Worm (Caenorhabditis elegans) whole organism, L4 larva: ENCODE data around the gene Y73B6BL.288.
A peak's percentile ranks its signal among the peaks of the same experiment; 100 is the strongest.

Source experiments
- D1046.2 ChIP-seq: fragments of 200-800 bp; sonication (Bioruptor generic); IDR thresholded peaks from 2 replicates; pipeline ENCODE4 v1.3.6; 2022; ENCODE audit warnings: missing genetic modification characterization, missing compliant biosample characterization
- F26F4.8 ChIP-seq: fragments of 200-800 bp; sonication (Bioruptor generic); conservative IDR thresholded peaks from 2 replicates; pipeline ENCODE4 v1.3.6; 2022; ENCODE audit warnings: missing genetic modification characterization, missing compliant biosample characterization
- T20F7.1 ChIP-seq: fragments of 200-800 bp; sonication (Bioruptor generic); optimal IDR thresholded peaks from 2 replicates; lab custom pipeline; 2018; ENCODE audit warnings: mild to moderate bottlenecking, missing genetic modification characterization, missing compliant biosample characterization
- Y105C5A.15 ChIP-seq: fragments of 200-800 bp; sonication (Bioruptor generic); IDR thresholded peaks from 2 replicates; pipeline ENCODE4 v1.3.6; 2022; ENCODE audit warnings: missing genetic modification characterization, missing compliant biosample characterization
- Y5F2A.4 ChIP-seq: fragments of 200-800 bp; sonication (Bioruptor generic); optimal IDR thresholded peaks from 2 replicates; lab custom pipeline; 2018; ENCODE audit warnings: mild to moderate bottlenecking, missing genetic modification characterization, missing compliant biosample characterization
- aha-1 ChIP-seq: fragments of 150-350 bp; peaks from one replicate; lab custom pipeline; 2014; ENCODE audit warnings: missing biosample characterization, missing genetic modification characterization
- arid-1 ChIP-seq: fragments of 200-800 bp; sonication (Bioruptor generic); conservative IDR thresholded peaks from 2 replicates; pipeline ENCODE4 v1.3.6; 2022; ENCODE audit warnings: missing genetic modification reagents, missing genetic modification characterization, missing compliant biosample characterization
- ceh-44 ChIP-seq: fragments of 200-800 bp; sonication (Bioruptor generic); IDR thresholded peaks from 2 replicates; pipeline ENCODE4 v1.3.6; 2022; ENCODE audit warnings: missing genetic modification reagents, missing genetic modification characterization, missing compliant biosample characterization
- ceh-62 ChIP-seq: sonication (generic microtip); optimal IDR thresholded peaks from 2 replicates; lab custom pipeline; 2017; ENCODE audit warnings: missing biosample characterization, missing genetic modification characterization
- ces-1 ChIP-seq: fragments of 150-350 bp; sonication (generic microtip); optimal IDR thresholded peaks from 4 replicates; lab custom pipeline; 2014; ENCODE audit warnings: missing biosample characterization, missing genetic modification reagents, missing genetic modification characterization
- cey-2 ChIP-seq: sonication (generic microtip); optimal IDR thresholded peaks from 3 replicates; lab custom pipeline; 2017; ENCODE audit warnings: missing genetic modification characterization, mild to moderate bottlenecking, missing compliant biosample characterization, antibody characterized with exemption, borderline replicate concordance; ENCODE audit not compliant: insufficient read depth
- dmd-6 ChIP-seq: fragments of 200-800 bp; sonication (Bioruptor generic); IDR thresholded peaks from 2 replicates; pipeline ENCODE4 v1.3.6; 2022; ENCODE audit warnings: missing genetic modification reagents, missing genetic modification characterization, missing compliant biosample characterization
- dpl-1 ChIP-seq: fragments of 150-350 bp; optimal IDR thresholded peaks from 2 replicates; lab custom pipeline; 2014; ENCODE audit warnings: missing biosample characterization, missing genetic modification reagents, missing genetic modification characterization
- fkh-10 ChIP-seq: fragments of 150-350 bp; optimal IDR thresholded peaks from 2 replicates; lab custom pipeline; 2014; ENCODE audit warnings: missing biosample characterization, missing genetic modification reagents, missing genetic modification characterization
- fos-1 ChIP-seq: fragments of 150-350 bp; optimal IDR thresholded peaks from 2 replicates; lab custom pipeline; 2014; ENCODE audit warnings: missing biosample characterization, missing genetic modification characterization
- hif-1 ChIP-seq, 2 experiments: sonication (generic microtip); optimal IDR thresholded peaks; 2 replicates each; lab custom pipeline; 2016 to 2017; ENCODE audit warnings: missing compliant biosample characterization in 2 of 2, missing genetic modification characterization in 2 of 2, missing genetic modification reagents in 2 of 2, missing genotype in 2 of 2, mild to moderate bottlenecking in 1 of 2
- hlh-30 ChIP-seq: sonication (generic microtip); optimal IDR thresholded peaks from 2 replicates; lab custom pipeline; 2017; ENCODE audit warnings: antibody characterized with exemption, mild to moderate bottlenecking, missing genetic modification characterization, missing compliant biosample characterization; ENCODE audit not compliant: insufficient read depth
- lim-7 ChIP-seq: fragments of 200-800 bp; sonication (Bioruptor generic); IDR thresholded peaks from 2 replicates; pipeline ENCODE4 v1.3.6; 2022; ENCODE audit warnings: missing genetic modification characterization, missing compliant biosample characterization
- lin-29 ChIP-seq: fragments of 200-800 bp; sonication (Bioruptor generic); IDR thresholded peaks from 2 replicates; pipeline ENCODE4 v1.3.6; 2022; ENCODE audit warnings: missing genetic modification reagents, missing genetic modification characterization, missing compliant biosample characterization
- lin-38 ChIP-seq: fragments of 200-800 bp; sonication (Bioruptor generic); IDR thresholded peaks from 2 replicates; pipeline ENCODE4 v1.3.6; 2022; ENCODE audit warnings: missing genetic modification reagents, missing genetic modification characterization, missing compliant biosample characterization
- lsy-2 ChIP-seq, 2 experiments: fragments of 150-350 bp in 1 of 2; sonication (generic microtip) in 1 of 2; optimal IDR thresholded peaks; 2 replicates each; lab custom pipeline; 2014 to 2017; ENCODE audit warnings: missing biosample characterization in 2 of 2, missing genetic modification characterization in 2 of 2
- mdt-29 ChIP-seq: fragments of 200-800 bp; sonication (Bioruptor generic); IDR thresholded peaks from 2 replicates; pipeline ENCODE4 v1.3.6; 2022; ENCODE audit warnings: missing genetic modification reagents, missing genetic modification characterization, missing compliant biosample characterization
- mes-2 ChIP-seq: sonication (generic microtip); optimal IDR thresholded peaks from 2 replicates; lab custom pipeline; 2016; ENCODE audit warnings: missing genotype, mild to moderate bottlenecking, missing genetic modification characterization, missing compliant biosample characterization; ENCODE audit not compliant: poor library complexity, severe bottlenecking
- nhr-11 ChIP-seq: fragments of 150-350 bp; optimal IDR thresholded peaks from 2 replicates; lab custom pipeline; 2014; ENCODE audit warnings: missing biosample characterization, missing genetic modification characterization
- nhr-111 ChIP-seq: fragments of 200-800 bp; sonication (Bioruptor generic); optimal IDR thresholded peaks from 2 replicates; lab custom pipeline; 2018; ENCODE audit warnings: mild to moderate bottlenecking, missing genetic modification characterization, missing compliant biosample characterization
- nhr-237 ChIP-seq: sonication (generic microtip); optimal IDR thresholded peaks from 2 replicates; lab custom pipeline; 2017; ENCODE audit warnings: missing biosample characterization, missing genetic modification characterization
- nhr-42 ChIP-seq: fragments of 200-800 bp; sonication (Bioruptor generic); IDR thresholded peaks from 2 replicates; pipeline ENCODE4 v1.3.6; 2022; ENCODE audit warnings: missing genetic modification characterization, missing compliant biosample characterization
- nhr-6 ChIP-seq: fragments of 150-350 bp; optimal IDR thresholded peaks from 2 replicates; lab custom pipeline; 2014; ENCODE audit warnings: missing biosample characterization, missing genetic modification characterization
- nhr-76 ChIP-seq: fragments of 150-350 bp; optimal IDR thresholded peaks from 2 replicates; lab custom pipeline; 2014; ENCODE audit warnings: missing biosample characterization, missing genetic modification characterization
- sdz-12 ChIP-seq: fragments of 200-800 bp; sonication (Bioruptor generic); optimal IDR thresholded peaks from 2 replicates; lab custom pipeline; 2018; ENCODE audit warnings: mild to moderate bottlenecking, missing genetic modification characterization, missing compliant biosample characterization
- snpc-1.2 ChIP-seq: fragments of 200-800 bp; sonication (Bioruptor generic); IDR thresholded peaks from 2 replicates; pipeline ENCODE4 v1.3.6; 2022; ENCODE audit warnings: missing genetic modification reagents, missing genetic modification characterization, missing compliant biosample characterization
- snpc-4 ChIP-seq: fragments of 150-350 bp; optimal IDR thresholded peaks from 2 replicates; lab custom pipeline; 2014; ENCODE audit warnings: missing biosample characterization, missing genetic modification characterization
- tra-1 ChIP-seq: fragments of 200-800 bp; sonication (Bioruptor generic); IDR thresholded peaks from 2 replicates; pipeline ENCODE4 v1.3.6; 2022; ENCODE audit warnings: missing genetic modification reagents, missing genetic modification characterization, missing compliant biosample characterization
- unc-130 ChIP-seq: sonication (generic microtip); optimal IDR thresholded peaks from 2 replicates; lab custom pipeline; 2016; ENCODE audit warnings: missing genetic modification reagents, missing genetic modification characterization, missing compliant biosample characterization
- unc-39 ChIP-seq: sonication (generic microtip); optimal IDR thresholded peaks from 2 replicates; lab custom pipeline; 2017; ENCODE audit warnings: missing biosample characterization, missing genetic modification characterization

The Y73B6BL.288 gene

DNA sequence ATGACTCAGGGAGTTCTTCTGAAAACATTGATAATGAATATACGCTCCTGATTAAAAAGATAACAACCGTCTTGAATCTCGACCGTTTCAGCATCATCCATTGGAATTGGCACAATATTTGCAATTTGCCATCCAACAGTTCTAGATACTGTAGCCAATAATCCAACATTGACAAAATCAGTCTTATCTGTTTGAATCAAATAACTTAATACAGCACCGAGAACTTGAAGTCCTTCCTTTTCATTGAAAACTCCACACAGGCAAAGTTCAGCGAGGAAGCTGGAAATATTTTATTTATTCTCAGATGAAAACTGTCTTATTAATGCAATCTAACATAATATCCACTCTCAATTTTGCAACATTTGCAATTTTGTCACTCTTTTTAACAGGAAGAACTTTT is 29.9 kb upstream of the Y73B6BL.288 start:
- no peak for TF ChIP-seq fkh-10 (GFP tag; lab: Kevin White, UChicago)
- TF ChIP-seq aha-1 (tag; lab: Kevin White, UChicago) = peak; percentile 90

DNA sequence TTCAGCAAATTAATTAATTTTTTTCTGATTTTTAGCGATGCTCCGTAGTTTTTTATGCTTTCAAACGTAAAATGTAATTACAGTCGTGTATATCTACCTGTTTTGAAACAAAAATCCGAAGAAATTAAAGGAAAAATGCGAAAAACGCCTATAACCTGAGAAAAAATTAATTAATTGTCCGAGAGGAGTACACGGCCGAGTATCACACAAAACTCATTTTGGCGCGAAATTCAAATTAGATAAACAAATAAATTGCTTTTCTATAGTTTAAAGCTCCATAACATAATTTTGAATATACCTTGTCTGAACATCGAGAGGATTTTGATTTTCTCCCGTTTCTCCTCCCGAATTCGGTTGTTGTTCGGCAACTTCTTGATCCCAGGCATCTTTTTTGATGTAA is 27.2 kb upstream of the Y73B6BL.288 start:
- TF ChIP-seq dpl-1 (GFP tag; lab: Kevin White, UChicago) (peak; percentile 91), snpc-4 (tag; lab: Kevin White, UChicago) (no peak), nhr-76 (tag; lab: Kevin White, UChicago) (no peak), sdz-12 (no peak), nhr-111 (GFP tag; lab: Kevin White, UChicago) (no peak), ceh-44 (GFP tag; lab: Robert Waterston, UW) (no peak), hif-1 (tag; optimal IDR thresholded peaks at IDR 0.05; lab: Kevin White, UChicago) (peak in 1 of 2 experiments; percentile 10), lin-38 (GFP tag; lab: Robert Waterston, UW) (peak; percentile 46), mes-2 (peak; percentile 83), lim-7 (no peak), T20F7.1 (GFP tag; lab: Kevin White, UChicago) (no peak), lin-29 (no peak), nhr-237 (tag; lab: Kevin White, UChicago) (no peak), snpc-1.2 (GFP tag; lab: Robert Waterston, UW) (0 out of 2 replicates have a peak, but pooled peaks have one; percentile 38), lsy-2 (tag; optimal IDR thresholded peaks at IDR 0.05; lab: Kevin White, UChicago) (peak in 1 of 2 experiments; percentile 52), F26F4.8 (GFP tag; lab: Robert Waterston, UW) (no peak), Y105C5A.15 (GFP tag; lab: Robert Waterston, UW) (no peak), nhr-6 (tag; lab: Kevin White, UChicago) (no peak), arid-1 (no peak), dmd-6 (GFP tag; lab: Robert Waterston, UW) (0 out of 2 replicates have a peak, but pooled peaks have one; percentile 12), fos-1 (tag; lab: Kevin White, UChicago) (no peak), ceh-62 (tag; lab: Kevin White, UChicago) (no peak), nhr-42 (GFP tag; lab: Robert Waterston, UW) (no peak)

DNA sequence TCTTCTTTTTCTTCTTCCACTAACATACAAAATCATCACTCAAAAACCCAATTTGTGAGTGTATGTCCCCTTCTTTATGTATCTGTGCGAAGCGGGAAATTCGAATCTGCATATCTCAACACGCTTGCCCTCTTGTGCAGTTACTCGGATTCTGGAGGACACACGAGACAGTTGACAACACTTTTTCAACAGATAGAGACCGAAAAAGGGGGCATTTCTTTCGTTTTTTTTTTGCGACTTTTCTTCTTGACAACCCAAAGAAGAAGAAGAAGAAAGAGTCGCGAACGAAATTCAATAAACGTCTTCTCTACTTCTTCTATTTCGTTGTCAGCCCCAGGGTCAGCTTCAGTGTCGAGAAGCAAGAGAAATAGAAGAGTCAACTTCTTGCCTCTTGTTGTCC is 23.7 kb upstream of the Y73B6BL.288 start:
- no peak for TF ChIP-seq Y5F2A.4
- TF ChIP-seq ces-1 (GFP tag; lab: Kevin White, UChicago) = peak; percentile 61

DNA sequence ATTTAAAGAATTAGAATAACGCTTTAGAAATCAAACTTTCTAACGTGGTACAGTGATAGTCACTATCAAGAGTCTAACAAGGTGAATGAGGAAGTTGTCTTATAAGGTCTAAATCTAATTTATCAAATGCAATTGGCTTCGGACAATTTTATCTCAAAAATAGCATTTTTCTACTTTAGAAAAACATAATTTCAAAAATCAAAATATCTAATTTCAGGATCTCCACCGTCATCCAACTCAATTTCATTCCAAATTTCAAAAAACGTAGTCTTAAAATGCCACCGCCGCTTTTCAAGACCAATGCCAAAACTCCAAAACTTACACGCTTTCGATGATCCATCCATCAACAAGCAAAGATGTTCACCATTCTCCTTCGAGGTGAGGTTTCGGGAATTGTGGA is 22.7 kb upstream of the Y73B6BL.288 start, which contains the start of gene Y73B6BL.270:
Y73B6BL.270 (plus strand) TSS at position 301 of the 400 bp plus-strand sequence.
- TF ChIP-seq Y105C5A.15 (GFP tag; lab: Robert Waterston, UW) (no peak), unc-39 (tag; lab: Kevin White, UChicago) (no peak), nhr-11 (tag; lab: Kevin White, UChicago) (no peak), hlh-30 (tag; lab: Kevin White, UChicago) (no peak), lin-29 (no peak)

DNA sequence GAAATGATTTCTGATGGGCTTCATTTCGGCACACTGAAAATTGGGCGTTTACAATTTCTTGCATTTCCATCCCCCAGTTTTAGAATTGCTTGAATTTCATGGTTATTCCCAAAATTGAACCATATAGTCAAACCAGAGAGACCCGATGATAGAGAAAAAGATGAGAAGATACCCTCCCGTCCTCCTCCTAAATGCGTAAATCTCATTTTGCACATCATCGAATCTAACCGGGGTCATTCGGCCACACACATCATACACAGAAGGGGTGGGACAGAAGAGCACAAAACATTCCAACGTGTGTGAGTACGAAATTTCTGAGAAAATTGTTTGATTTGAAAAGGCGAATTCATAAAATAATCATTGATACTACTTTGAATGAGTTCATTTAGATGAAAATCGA is 21.3 kb upstream of the Y73B6BL.288 start:
- no peak for TF ChIP-seq D1046.2 (GFP tag; lab: Robert Waterston, UW)
- no peak for TF ChIP-seq lin-29
- no peak for TF ChIP-seq mdt-29 (GFP tag; lab: Robert Waterston, UW)
- TF ChIP-seq cey-2 (tag; lab: Kevin White, UChicago) = no peak
- TF ChIP-seq hlh-30 (tag; lab: Kevin White, UChicago) = no peak
- TF ChIP-seq unc-130 (GFP tag; lab: Kevin White, UChicago) = no peak
- no peak for TF ChIP-seq tra-1
